Worm (Caenorhabditis elegans) whole organism, L1 larva: ENCODE data around the gene hda-4.

Experiments used
- C04F5.9 ChIP-seq: sonication (generic microtip); optimal IDR thresholded peaks from 2 replicates; lab custom pipeline; 2016; ENCODE audit warnings: missing genetic modification characterization, missing compliant biosample characterization
- C16A3.4 ChIP-seq: fragments of 150-350 bp; optimal IDR thresholded peaks from 2 replicates; lab custom pipeline; 2014; ENCODE audit warnings: missing biosample characterization, missing genetic modification characterization
- Y116A8C.19 ChIP-seq: sonication (generic microtip); optimal IDR thresholded peaks from 2 replicates; lab custom pipeline; 2016; ENCODE audit warnings: missing compliant biosample characterization, missing genetic modification characterization, borderline replicate concordance
- alr-1 ChIP-seq: fragments of 200-800 bp; sonication (Bioruptor generic); optimal IDR thresholded peaks from 2 replicates; lab custom pipeline; 2018; ENCODE audit warnings: borderline replicate concordance, mild to moderate bottlenecking, missing genetic modification characterization, missing compliant biosample characterization
- aly-2 ChIP-seq: fragments of 150-350 bp; optimal IDR thresholded peaks from 2 replicates; lab custom pipeline; 2014; ENCODE audit warnings: missing biosample characterization, missing genetic modification characterization
- ama-1 ChIP-seq: fragments of 150-350 bp; optimal IDR thresholded peaks from 2 replicates; lab custom pipeline; 2014
- ceh-82 ChIP-seq, 3 experiments: fragments of 150-350 bp in 1 of 3; sonication (generic microtip) in 2 of 3; optimal IDR thresholded peaks; 2 replicates each; lab custom pipeline; 2014 to 2017; ENCODE audit warnings: missing biosample characterization in 3 of 3, missing genetic modification characterization in 3 of 3
- ceh-88 ChIP-seq: fragments of 200-800 bp; sonication (Bioruptor generic); IDR thresholded peaks from 2 replicates; pipeline ENCODE4 v1.3.6; 2022; ENCODE audit warnings: missing genetic modification characterization, missing compliant biosample characterization
- ceh-90 ChIP-seq: sonication (generic microtip); optimal IDR thresholded peaks from 2 replicates; lab custom pipeline; 2016; ENCODE audit warnings: missing genetic modification characterization, missing compliant biosample characterization
- dsc-1 ChIP-seq: sonication (generic microtip); optimal IDR thresholded peaks from 2 replicates; lab custom pipeline; 2016; ENCODE audit warnings: mild to moderate bottlenecking, missing genetic modification characterization, missing compliant biosample characterization
- efl-1 ChIP-seq, 4 experiments: fragments of 150-350 bp; optimal IDR thresholded peaks in 3 of 4; peaks in 1 of 4; 1 replicate in 1 of 4; 2 replicates in 3 of 4; lab custom pipeline; 2014; ENCODE audit warnings: missing biosample characterization in 2 of 4, missing genetic modification characterization in 2 of 4, missing genetic modification reagents in 2 of 4
- efl-3 ChIP-seq: fragments of 200-800 bp; sonication (Bioruptor generic); optimal IDR thresholded peaks from 2 replicates; lab custom pipeline; 2018; ENCODE audit warnings: mild to moderate bottlenecking, missing genetic modification characterization, missing compliant biosample characterization
- egl-13 ChIP-seq: sonication (generic microtip); optimal IDR thresholded peaks from 2 replicates; lab custom pipeline; 2016; ENCODE audit warnings: missing genotype, missing genetic modification reagents, missing genetic modification characterization, missing compliant biosample characterization
- egl-27 ChIP-seq, 2 experiments: fragments of 150-350 bp in 1 of 2; sonication (generic microtip); optimal IDR thresholded peaks; 3 replicates each; lab custom pipeline; 2017 to 2018; ENCODE audit warnings: missing biosample characterization in 2 of 2, missing genetic modification characterization in 2 of 2, missing genetic modification reagents in 2 of 2
- elt-2 ChIP-seq: sonication (generic microtip); optimal IDR thresholded peaks from 2 replicates; lab custom pipeline; 2016; ENCODE audit warnings: missing genetic modification characterization, mild to moderate bottlenecking, inconsistent platforms, missing compliant biosample characterization, missing genetic modification reagents
- elt-3 ChIP-seq, 6 experiments: fragments of 150-350 bp in 1 of 6; sonication (generic microtip); optimal IDR thresholded peaks; 2 replicates each; lab custom pipeline; 2017 to 2018; ENCODE audit warnings: missing biosample characterization in 6 of 6, missing genetic modification characterization in 6 of 6, inconsistent platforms in 1 of 6
- grh-1 ChIP-seq: fragments of 200-800 bp; sonication (Bioruptor generic); IDR thresholded peaks from 2 replicates; pipeline ENCODE4 v1.3.6; 2022; ENCODE audit warnings: missing genetic modification reagents, missing genetic modification characterization, missing compliant biosample characterization
- lin-13 ChIP-seq: fragments of 150-350 bp; optimal IDR thresholded peaks from 2 replicates; lab custom pipeline; 2014; ENCODE audit warnings: missing biosample characterization, missing genetic modification reagents, missing genetic modification characterization
- lin-14 ChIP-seq: fragments of 200-800 bp; sonication (Bioruptor generic); optimal IDR thresholded peaks from 2 replicates; lab custom pipeline; 2018; ENCODE audit warnings: mild to moderate bottlenecking, missing genetic modification characterization, moderate library complexity, missing compliant biosample characterization
- lin-15B ChIP-seq: fragments of 150-350 bp; sonication (generic microtip); optimal IDR thresholded peaks from 3 replicates; lab custom pipeline; 2014; ENCODE audit warnings: missing biosample characterization, missing genetic modification characterization
- lin-35 ChIP-seq, 2 experiments: fragments of 150-350 bp; optimal IDR thresholded peaks; 2 replicates each; lab custom pipeline; 2014; ENCODE audit warnings: missing biosample characterization in 2 of 2, missing genetic modification characterization in 2 of 2, missing genetic modification reagents in 2 of 2
- lin-39 ChIP-seq: fragments of 150-350 bp; optimal IDR thresholded peaks from 2 replicates; lab custom pipeline; 2014; ENCODE audit warnings: missing biosample characterization, missing genetic modification reagents, missing genetic modification characterization
- lir-3 ChIP-seq: sonication (generic microtip); optimal IDR thresholded peaks from 2 replicates; lab custom pipeline; 2016; ENCODE audit warnings: mild to moderate bottlenecking, missing genetic modification characterization, moderate library complexity, missing compliant biosample characterization; ENCODE audit not compliant: poor library complexity
- nhr-20 ChIP-seq: sonication (generic microtip); optimal IDR thresholded peaks from 2 replicates; lab custom pipeline; 2016; ENCODE audit warnings: mild to moderate bottlenecking, missing genetic modification characterization, missing compliant biosample characterization
- nhr-28 ChIP-seq: fragments of 150-350 bp; optimal IDR thresholded peaks from 2 replicates; lab custom pipeline; 2014; ENCODE audit warnings: missing biosample characterization, missing genetic modification characterization
- nhr-47 ChIP-seq: sonication (generic microtip); optimal IDR thresholded peaks from 2 replicates; lab custom pipeline; 2016; ENCODE audit warnings: mild to moderate bottlenecking, missing genetic modification characterization, moderate library complexity, missing compliant biosample characterization
- nhr-76 ChIP-seq: sonication (generic microtip); optimal IDR thresholded peaks from 2 replicates; lab custom pipeline; 2017; ENCODE audit warnings: missing biosample characterization, missing genetic modification characterization
- nhr-84 ChIP-seq: sonication (generic microtip); optimal IDR thresholded peaks from 2 replicates; lab custom pipeline; 2017; ENCODE audit warnings: missing biosample characterization, missing genetic modification characterization
- nhr-85 ChIP-seq: sonication (generic microtip); peaks from one replicate; lab custom pipeline; 2016; ENCODE audit warnings: missing genetic modification characterization, inconsistent platforms, missing compliant biosample characterization
- pax-3 ChIP-seq: fragments of 200-800 bp; sonication (Bioruptor generic); optimal IDR thresholded peaks from 2 replicates; lab custom pipeline; 2018; ENCODE audit warnings: mild to moderate bottlenecking, missing genetic modification characterization, moderate library complexity, missing compliant biosample characterization
- pqm-1 ChIP-seq: sonication (generic microtip); optimal IDR thresholded peaks from 3 replicates; lab custom pipeline; 2017; ENCODE audit warnings: missing biosample characterization, missing genetic modification characterization
- snpc-4 ChIP-seq: fragments of 150-350 bp; optimal IDR thresholded peaks from 2 replicates; lab custom pipeline; 2014; ENCODE audit warnings: missing biosample characterization, missing genetic modification characterization
- sox-4 ChIP-seq: sonication (generic microtip); optimal IDR thresholded peaks from 2 replicates; lab custom pipeline; 2016; ENCODE audit warnings: missing genetic modification characterization, missing compliant biosample characterization
- sup-37 ChIP-seq: fragments of 200-800 bp; sonication (Bioruptor generic); optimal IDR thresholded peaks from 2 replicates; lab custom pipeline; 2018; ENCODE audit warnings: mild to moderate bottlenecking, missing genetic modification characterization, missing compliant biosample characterization
- unc-30 ChIP-seq: sonication (generic microtip); optimal IDR thresholded peaks from 2 replicates; lab custom pipeline; 2017; ENCODE audit warnings: missing biosample characterization, missing genetic modification characterization
- unc-62 ChIP-seq: fragments of 150-350 bp; optimal IDR thresholded peaks from 2 replicates; lab custom pipeline; 2014; ENCODE audit warnings: missing biosample characterization, missing genetic modification reagents, missing genetic modification characterization
- unc-86 ChIP-seq: sonication (generic microtip); optimal IDR thresholded peaks from 2 replicates; lab custom pipeline; 2016; ENCODE audit warnings: missing genetic modification characterization, missing compliant biosample characterization
- vab-15 ChIP-seq: sonication (generic microtip); optimal IDR thresholded peaks from 2 replicates; lab custom pipeline; 2017; ENCODE audit warnings: missing genotype, mild to moderate bottlenecking, missing genetic modification characterization, missing compliant biosample characterization
- ztf-11 ChIP-seq, 2 experiments: sonication (generic microtip); optimal IDR thresholded peaks; 2 replicates each; lab custom pipeline; 2016 to 2017; ENCODE audit warnings: missing genetic modification characterization in 2 of 2, missing biosample characterization in 1 of 2, missing compliant biosample characterization in 1 of 2

Gene hda-4

ce11 chrX:16705607-16706006, 23.8 kb upstream of the hda-4 start:
- TF ChIP-seq efl-1 (optimal IDR thresholded peaks at IDR 0.05; lab: Kevin White, UChicago) (no peak), efl-1 (GFP tag; optimal IDR thresholded peaks at IDR 0.05 in 1 of 2; lab: Kevin White, UChicago) (no peak), nhr-28 (no peak), elt-3 (tag; optimal IDR thresholded peaks at IDR 0.05; lab: Kevin White, UChicago) (no peak), grh-1 (no peak), lin-15B (tag; lab: Kevin White, UChicago) (no peak), lin-13 (GFP tag; lab: Kevin White, UChicago) (no peak), egl-27 (tag; optimal IDR thresholded peaks at IDR 0.05; lab: Kevin White, UChicago) (no peak), nhr-84 (tag; lab: Kevin White, UChicago) (no peak), sup-37 (GFP tag; lab: Kevin White, UChicago) (no peak), egl-13 (tag; lab: Kevin White, UChicago) (no peak), alr-1 (tag; lab: Kevin White, UChicago) (no peak), pax-3 (no peak), ama-1 (lab: Kevin White, UChicago) (no peak), pqm-1 (tag; lab: Kevin White, UChicago) (no peak), unc-86 (no peak), ztf-11 (tag; optimal IDR thresholded peaks at IDR 0.05; lab: Kevin White, UChicago) (no peak), snpc-4 (tag; lab: Kevin White, UChicago) (no peak), ceh-88 (GFP tag; lab: Robert Waterston, UW) (no peak), lin-35 (GFP tag; optimal IDR thresholded peaks at IDR 0.05; lab: Kevin White, UChicago) (no peak)

- TF ChIP-seq nhr-76 (tag; lab: Kevin White, UChicago) (no peak), dsc-1 (tag; lab: Kevin White, UChicago) (no peak), ceh-82 (tag; optimal IDR thresholded peaks at IDR 0.05; lab: Kevin White, UChicago) (no peak), unc-30 (tag; lab: Kevin White, UChicago) (no peak), lin-35 (GFP tag; optimal IDR thresholded peaks at IDR 0.05; lab: Kevin White, UChicago) (no peak), nhr-20 (tag; lab: Kevin White, UChicago) (no peak), efl-1 (optimal IDR thresholded peaks at IDR 0.05; lab: Kevin White, UChicago) (no peak), efl-1 (GFP tag; optimal IDR thresholded peaks at IDR 0.05 in 1 of 2; lab: Kevin White, UChicago) (no peak), elt-2 (tag; lab: Kevin White, UChicago) (no peak), C04F5.9 (tag; lab: Kevin White, UChicago) (no peak), aly-2 (tag; lab: Kevin White, UChicago) (no peak)
Measured at ce11 chrX:16711381-16711780, 18.0 kb upstream of the hda-4 start, which contains the start of gene lgc-53. TSS of gene lgc-53 (plus strand) at chrX:16711681.

ce11 chrX:16715938-16716337, 13.4 kb upstream of the hda-4 start:
- TF ChIP-seq lir-3 (tag; lab: Kevin White, UChicago) (no peak), vab-15 (no peak), nhr-84 (tag; lab: Kevin White, UChicago) (no peak), efl-3 (no peak), nhr-85 (tag; lab: Kevin White, UChicago) (no peak), lin-39 (tag; lab: Kevin White, UChicago) (no peak), ceh-90 (tag; lab: Kevin White, UChicago) (no peak), C16A3.4 (tag; lab: Kevin White, UChicago) (no peak), lin-14 (no peak), Y116A8C.19 (no peak), alr-1 (tag; lab: Kevin White, UChicago) (no peak), unc-62 (GFP tag; lab: Kevin White, UChicago) (no peak), C04F5.9 (tag; lab: Kevin White, UChicago) (no peak), sox-4 (no peak), nhr-47 (tag; lab: Kevin White, UChicago) (no peak)
